Fruit fly (Drosophila melanogaster) whole organism, embryonic: ENCODE measurements around the gene CG34242.
A peak's percentile ranks its signal among the peaks of the same experiment; 100 is the strongest.

Source experiments
- Ada2b ChIP-seq: fragments of 200-800 bp; sonication (Bioruptor generic); IDR thresholded peaks from 2 replicates; pipeline ENCODE4 v1.3.6; 2022; ENCODE audit warnings: missing biosample characterization, missing genetic modification characterization
- CG10147 ChIP-seq: fragments of 200-800 bp; sonication (Bioruptor generic); optimal IDR thresholded peaks from 2 replicates; lab custom pipeline; 2019; ENCODE audit warnings: missing biosample characterization, mild to moderate bottlenecking, missing genetic modification characterization, moderate library complexity
- CG10543 ChIP-seq: fragments of 200-800 bp; sonication (Bioruptor generic); optimal IDR thresholded peaks from 3 replicates; lab custom pipeline; 2017; ENCODE audit warnings: missing biosample characterization, mild to moderate bottlenecking, missing genetic modification characterization, moderate library complexity
- CG12104 ChIP-seq: fragments of 200-800 bp; sonication (Bioruptor generic); optimal IDR thresholded peaks from 3 replicates; lab custom pipeline; 2016; ENCODE audit warnings: missing biosample characterization, missing genetic modification characterization
- CG12299 ChIP-seq: fragments of 200-800 bp; sonication (Bioruptor generic); optimal IDR thresholded peaks from 2 replicates; lab custom pipeline; 2018; ENCODE audit warnings: missing biosample characterization, mild to moderate bottlenecking, missing genetic modification characterization
- CG14441 ChIP-seq: fragments of 200-800 bp; sonication (Bioruptor generic); IDR thresholded peaks from 2 replicates; pipeline ENCODE4 v1.3.6; 2022; ENCODE audit warnings: missing biosample characterization, missing genetic modification characterization
- CG14710 ChIP-seq: fragments of 200-800 bp; sonication (Bioruptor generic); optimal IDR thresholded peaks from 3 replicates; lab custom pipeline; 2019; ENCODE audit warnings: missing biosample characterization, mild to moderate bottlenecking, missing genetic modification characterization, moderate library complexity
- CG1529 ChIP-seq: fragments of 200-800 bp; sonication (Bioruptor generic); optimal IDR thresholded peaks from 3 replicates; lab custom pipeline; 2018; ENCODE audit warnings: missing biosample characterization, missing genetic modification characterization
- CG15601 ChIP-seq: fragments of 200-800 bp; sonication (Bioruptor generic); optimal IDR thresholded peaks from 3 replicates; lab custom pipeline; 2019; ENCODE audit warnings: missing biosample characterization, mild to moderate bottlenecking, missing genetic modification characterization, moderate library complexity
- CG16863 ChIP-seq: fragments of 200-800 bp; sonication (Bioruptor generic); optimal IDR thresholded peaks from 3 replicates; lab custom pipeline; 2016; ENCODE audit warnings: missing biosample characterization, missing genetic modification characterization
- CG17359 ChIP-seq: fragments of 200-800 bp; sonication (Bioruptor generic); optimal IDR thresholded peaks from 3 replicates; lab custom pipeline; 2018; ENCODE audit warnings: missing biosample characterization, mild to moderate bottlenecking, missing genetic modification characterization, moderate library complexity
- CG17568 ChIP-seq: fragments of 200-800 bp; sonication (Bioruptor generic); optimal IDR thresholded peaks from 2 replicates; lab custom pipeline; 2018; ENCODE audit warnings: missing biosample characterization, mild to moderate bottlenecking, missing genetic modification characterization, moderate library complexity
- CG17802 ChIP-seq: fragments of 200-800 bp; sonication (Bioruptor generic); optimal IDR thresholded peaks from 2 replicates; lab custom pipeline; 2018; ENCODE audit warnings: missing biosample characterization, mild to moderate bottlenecking, missing genetic modification characterization, moderate library complexity
- CG2202 ChIP-seq: fragments of 200-800 bp; sonication (Bioruptor generic); optimal IDR thresholded peaks from 2 replicates; lab custom pipeline; 2018; ENCODE audit warnings: missing biosample characterization, mild to moderate bottlenecking, missing genetic modification characterization
- CG3838 ChIP-seq: fragments of 200-800 bp; sonication (Bioruptor generic); optimal IDR thresholded peaks from 3 replicates; lab custom pipeline; 2016; ENCODE audit warnings: missing biosample characterization, missing genetic modification characterization
- CG4282 ChIP-seq: fragments of 200-800 bp; sonication (Bioruptor generic); optimal IDR thresholded peaks from 2 replicates; lab custom pipeline; 2016; ENCODE audit warnings: missing biosample characterization, missing genetic modification characterization
- CG4424 ChIP-seq: fragments of 200-800 bp; sonication (Bioruptor generic); optimal IDR thresholded peaks from 3 replicates; lab custom pipeline; 2016; ENCODE audit warnings: missing biosample characterization, missing genetic modification characterization
- CG6689 ChIP-seq: fragments of 200-800 bp; sonication (Bioruptor generic); IDR thresholded peaks from 2 replicates; pipeline ENCODE4 v1.3.6; 2022; ENCODE audit warnings: missing biosample characterization, missing genetic modification characterization
- CG8388 ChIP-seq: fragments of 200-800 bp; sonication (Bioruptor generic); optimal IDR thresholded peaks from 2 replicates; lab custom pipeline; 2019; ENCODE audit warnings: missing biosample characterization, mild to moderate bottlenecking, missing genetic modification characterization, moderate library complexity
- CG9817 ChIP-seq: fragments of 200-800 bp; sonication (Bioruptor generic); optimal IDR thresholded peaks from 2 replicates; lab custom pipeline; 2018; ENCODE audit warnings: missing biosample characterization, mild to moderate bottlenecking, missing genetic modification characterization, moderate library complexity
- CG9932 ChIP-seq: fragments of 200-800 bp; sonication (Bioruptor generic); IDR thresholded peaks from 2 replicates; pipeline ENCODE4 v1.3.6; 2022; ENCODE audit warnings: missing biosample characterization, missing genetic modification characterization
- Camta ChIP-seq: fragments of 200-800 bp; sonication (Bioruptor generic); optimal IDR thresholded peaks from 2 replicates; lab custom pipeline; 2016; ENCODE audit warnings: missing biosample characterization, missing genetic modification characterization
- Doc3 ChIP-seq: fragments of 200-800 bp; sonication (Bioruptor generic); IDR thresholded peaks from 3 replicates; pipeline ENCODE4 v1.3.6; 2022; ENCODE audit warnings: missing biosample characterization, missing genetic modification characterization; ENCODE audit not compliant: partially characterized antibody
- GATAe ChIP-seq: fragments of 200-800 bp; sonication (Bioruptor generic); conservative IDR thresholded peaks from 2 replicates; pipeline ENCODE4 v1.3.6; 2022; ENCODE audit warnings: missing biosample characterization, missing genetic modification characterization
- Hr39 ChIP-seq: fragments of >200 bp; optimal IDR thresholded peaks from 2 replicates; lab custom pipeline; 2017
- Hsf ChIP-seq: fragments of 200-800 bp; sonication (Bioruptor generic); optimal IDR thresholded peaks from 3 replicates; lab custom pipeline; 2016; ENCODE audit warnings: missing biosample characterization, missing genetic modification characterization
- Mad ChIP-seq: fragments of 200-800 bp; sonication (Bioruptor generic); optimal IDR thresholded peaks from 2 replicates; lab custom pipeline; 2016; ENCODE audit warnings: missing biosample characterization, missing genetic modification characterization
- NC2β ChIP-seq: fragments of 200-800 bp; sonication (Bioruptor generic); optimal IDR thresholded peaks from 2 replicates; lab custom pipeline; 2016; ENCODE audit warnings: missing biosample characterization, missing genetic modification characterization
- Sox102F ChIP-seq: fragments of 200-800 bp; sonication (Bioruptor generic); optimal IDR thresholded peaks from 2 replicates; lab custom pipeline; 2018; ENCODE audit warnings: missing biosample characterization, mild to moderate bottlenecking, missing genetic modification characterization, moderate library complexity
- Taf1 ChIP-seq: fragments of 200-800 bp; sonication (Bioruptor generic); IDR thresholded peaks from 2 replicates; pipeline ENCODE4 v1.3.6; 2022; ENCODE audit warnings: missing biosample characterization, missing genetic modification characterization
- Xrp1 ChIP-seq: fragments of 200-800 bp; sonication (Bioruptor generic); IDR thresholded peaks from 2 replicates; pipeline ENCODE4 v1.3.6; 2022; ENCODE audit warnings: missing biosample characterization, missing genetic modification characterization
- ac ChIP-seq: fragments of 200-800 bp; sonication (Bioruptor generic); optimal IDR thresholded peaks from 3 replicates; lab custom pipeline; 2017; ENCODE audit warnings: missing biosample characterization, mild to moderate bottlenecking, missing genetic modification characterization
- ato ChIP-seq: fragments of 200-800 bp; sonication (Bioruptor generic); IDR thresholded peaks from 2 replicates; pipeline ENCODE4 v1.3.6; 2022; ENCODE audit warnings: missing biosample characterization, missing genetic modification characterization; ENCODE audit not compliant: partially characterized antibody
- az2 ChIP-seq: fragments of 200-800 bp; sonication (Bioruptor generic); optimal IDR thresholded peaks from 3 replicates; lab custom pipeline; 2016; ENCODE audit warnings: missing biosample characterization, missing genetic modification characterization
- crc ChIP-seq: fragments of 200-800 bp; sonication (Bioruptor generic); optimal IDR thresholded peaks from 2 replicates; lab custom pipeline; 2016; ENCODE audit warnings: missing biosample characterization, missing genetic modification characterization
- dimm ChIP-seq: fragments of 200-800 bp; sonication (Bioruptor generic); IDR thresholded peaks from 2 replicates; pipeline ENCODE4 v1.3.6; 2022; ENCODE audit warnings: missing biosample characterization, missing genetic modification characterization
- dm ChIP-seq: fragments of 200-800 bp; sonication (Bioruptor generic); optimal IDR thresholded peaks from 3 replicates; lab custom pipeline; 2016; ENCODE audit warnings: missing biosample characterization, missing genetic modification characterization
- emc ChIP-seq: fragments of 200-800 bp; sonication (Bioruptor generic); optimal IDR thresholded peaks from 2 replicates; lab custom pipeline; 2016; ENCODE audit warnings: missing biosample characterization, missing genetic modification characterization
- gsb ChIP-seq: fragments of 200-800 bp; sonication (Bioruptor generic); IDR thresholded peaks from 2 replicates; pipeline ENCODE4 v1.3.6; 2022; ENCODE audit warnings: missing biosample characterization, missing genetic modification characterization
- gt ChIP-seq: fragments of 200-800 bp; sonication (Bioruptor generic); IDR thresholded peaks from 2 replicates; pipeline ENCODE4 v1.3.6; 2022; ENCODE audit warnings: missing biosample characterization, missing genetic modification characterization
- knrl ChIP-seq: fragments of 200-800 bp; sonication (Bioruptor generic); IDR thresholded peaks from 3 replicates; pipeline ENCODE4 v1.3.6; 2022; ENCODE audit warnings: missing biosample characterization, missing genetic modification characterization; ENCODE audit not compliant: partially characterized antibody
- pb ChIP-seq: fragments of 200-800 bp; sonication (Bioruptor generic); optimal IDR thresholded peaks from 3 replicates; lab custom pipeline; 2016; ENCODE audit warnings: missing biosample characterization, missing genetic modification characterization
- pzg ChIP-seq: fragments of 200-800 bp; sonication (Bioruptor generic); optimal IDR thresholded peaks from 3 replicates; lab custom pipeline; 2018; ENCODE audit warnings: missing biosample characterization, mild to moderate bottlenecking, missing genetic modification characterization, moderate library complexity
- schlank ChIP-seq: fragments of 200-800 bp; sonication (Bioruptor generic); optimal IDR thresholded peaks from 2 replicates; lab custom pipeline; 2018; ENCODE audit warnings: missing biosample characterization, mild to moderate bottlenecking, missing genetic modification characterization
- sd ChIP-seq: fragments of 200-800 bp; sonication (Bioruptor generic); optimal IDR thresholded peaks from 3 replicates; lab custom pipeline; 2018; ENCODE audit warnings: missing biosample characterization, mild to moderate bottlenecking, missing genetic modification characterization, moderate library complexity
- sens-2 ChIP-seq: fragments of 200-800 bp; sonication (Bioruptor generic); IDR thresholded peaks from 2 replicates; pipeline ENCODE4 v1.3.6; 2022; ENCODE audit warnings: missing biosample characterization, missing genetic modification characterization
- slbo ChIP-seq: fragments of 200-800 bp; sonication (Bioruptor generic); IDR thresholded peaks from 2 replicates; pipeline ENCODE4 v1.3.6; 2022; ENCODE audit warnings: missing biosample characterization, missing genetic modification characterization
- unc-4 ChIP-seq: fragments of 200-800 bp; sonication (Bioruptor generic); IDR thresholded peaks from 2 replicates; pipeline ENCODE4 v1.3.6; 2022; ENCODE audit warnings: missing biosample characterization, missing genetic modification characterization; ENCODE audit not compliant: partially characterized antibody
- vfl ChIP-seq: fragments of 200-800 bp; sonication (Bioruptor generic); optimal IDR thresholded peaks from 2 replicates; lab custom pipeline; 2016; ENCODE audit warnings: missing biosample characterization, missing genetic modification characterization
- z ChIP-seq: fragments of 200-800 bp; sonication (Bioruptor generic); IDR thresholded peaks from 3 replicates; pipeline ENCODE4 v1.3.6; 2022; ENCODE audit warnings: missing biosample characterization, missing genetic modification characterization

The CG34242 gene

DNA sequence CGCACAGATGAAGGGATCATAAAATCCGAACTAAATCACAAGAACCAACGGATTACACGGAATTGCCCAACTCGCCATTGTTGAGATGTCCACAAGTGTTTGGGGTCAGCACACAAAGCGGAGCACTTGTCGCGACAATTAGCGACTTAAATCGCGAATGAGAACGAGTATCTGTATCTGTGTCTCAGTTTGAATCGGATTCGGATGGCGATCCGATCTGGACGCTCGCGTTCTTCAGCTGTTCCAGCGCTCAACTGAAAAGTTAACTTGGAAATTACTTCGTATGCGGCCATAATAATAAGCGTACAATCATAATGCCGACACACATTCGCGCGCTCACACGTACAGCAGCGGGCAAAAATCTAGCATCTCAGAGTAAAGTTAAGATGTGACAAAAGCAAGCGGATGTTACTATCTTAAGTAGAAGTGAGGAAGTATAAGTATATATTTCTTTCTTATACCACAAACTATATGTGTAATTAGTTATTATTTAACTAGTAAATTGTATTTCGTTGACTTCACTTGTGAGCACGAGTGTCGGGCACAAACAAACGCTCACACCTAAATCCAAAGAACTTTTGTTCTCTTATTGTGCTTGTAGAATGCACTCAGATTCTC is 43.3 kb upstream of the CG34242 start, which contains the start of gene CG10660 (continued):
- peak; percentile 87 for TF ChIP-seq CG15601 (tag; lab: Kevin White, UChicago)
- no peak for TF ChIP-seq pzg (GFP tag; lab: Kevin White, UChicago)
- TF ChIP-seq az2 = peak; percentile 89
- no peak for TF ChIP-seq ato (GFP tag; lab: Robert Waterston, UW)
- TF ChIP-seq CG4424 = peak; percentile 80
- no peak for TF ChIP-seq Doc3
- peak; percentile 74 for TF ChIP-seq CG9817 (tag; lab: Kevin White, UChicago)
- TF ChIP-seq Sox102F (GFP tag; lab: Kevin White, UChicago) = peak; percentile 93
- peak; percentile 77 for TF ChIP-seq CG2202 (tag; lab: Kevin White, UChicago)
- no peak for TF ChIP-seq gt (GFP tag; lab: Robert Waterston, UW)
- TF ChIP-seq emc (GFP tag; lab: Kevin White, UChicago) = no peak
- peak; percentile 73 for TF ChIP-seq z (GFP tag; lab: Robert Waterston, UW)
- TF ChIP-seq dm (GFP tag; lab: Kevin White, UChicago) = peak; percentile 56
- peak; percentile 83 for TF ChIP-seq CG1529 (GFP tag; lab: Kevin White, UChicago)
- peak; percentile 34 for TF ChIP-seq ac (GFP tag; lab: Kevin White, UChicago)
- TF ChIP-seq CG14710 = peak; percentile 81
- peak; percentile 65 for TF ChIP-seq gsb (GFP tag; lab: Robert Waterston, UW)
- TF ChIP-seq CG17802 (tag; lab: Kevin White, UChicago) = peak; percentile 65
- peak; percentile 57 for TF ChIP-seq CG3838
- TF ChIP-seq NC2β (GFP tag; lab: Kevin White, UChicago) = peak; percentile 67
- peak; percentile 74 for TF ChIP-seq CG16863
- TF ChIP-seq CG12104 (GFP tag; lab: Kevin White, UChicago) = peak; percentile 66
- peak; percentile 68 for TF ChIP-seq sens-2 (GFP tag; lab: Robert Waterston, UW)
- TF ChIP-seq CG6689 (GFP tag; lab: Robert Waterston, UW) = peak; percentile 82
- TF ChIP-seq CG10147 = peak; percentile 75
- peak; percentile 85 for TF ChIP-seq slbo (GFP tag; lab: Robert Waterston, UW)
- TF ChIP-seq knrl = no peak
- peak; percentile 88 for TF ChIP-seq Ada2b (GFP tag; lab: Robert Waterston, UW)
- TF ChIP-seq dimm (GFP tag; lab: Robert Waterston, UW) = peak; percentile 69
- peak; percentile 91 for TF ChIP-seq CG17359 (tag; lab: Kevin White, UChicago)
- TF ChIP-seq CG8388 (GFP tag; lab: Kevin White, UChicago) = peak; percentile 91
- TF ChIP-seq Hsf (GFP tag; lab: Kevin White, UChicago) = peak; percentile 83
- TF ChIP-seq Taf1 (GFP tag; lab: Robert Waterston, UW) = peak; percentile 45; the same call in 1 of the 2 replicates
- TF ChIP-seq Hr39 (lab: Kevin White, UChicago) = no peak
- peak; percentile 64 for TF ChIP-seq schlank (tag; lab: Kevin White, UChicago)
- TF ChIP-seq CG10543 (GFP tag; lab: Kevin White, UChicago) = peak; percentile 36
- peak; percentile 82 for TF ChIP-seq CG14441
- TF ChIP-seq pb = peak; percentile 45
- TF ChIP-seq crc (GFP tag; lab: Kevin White, UChicago) = peak; percentile 21
- peak; percentile 91 for TF ChIP-seq Xrp1 (GFP tag; lab: Robert Waterston, UW)
- TF ChIP-seq sd (tag; lab: Kevin White, UChicago) = peak; percentile 23
- TF ChIP-seq CG4282 (GFP tag; lab: Kevin White, UChicago) = no peak
- TF ChIP-seq Camta = peak; percentile 49
- TF ChIP-seq CG12299 (tag; lab: Kevin White, UChicago) = peak; percentile 80
- no peak for TF ChIP-seq unc-4 (GFP tag; lab: Robert Waterston, UW)
- TF ChIP-seq GATAe (GFP tag; lab: Robert Waterston, UW) = peak; percentile 33; the same call in 1 of the 2 replicates
- TF ChIP-seq CG9932 = peak; percentile 68
- TF ChIP-seq vfl (GFP tag; lab: Kevin White, UChicago) = peak; percentile 11
- TF ChIP-seq CG17568 = peak; percentile 82
- peak; percentile 85 for TF ChIP-seq Mad (GFP tag; lab: Kevin White, UChicago)
